Fruit fly (Drosophila melanogaster) S2 (cell line): Measurements from ENCODE around the gene CG15025.

Source experiments
- CG8478 ChIP-seq: fragments of >200 bp; optimal IDR thresholded peaks from 2 replicates; lab custom pipeline; 2018
- CTCF ChIP-seq, 2 experiments: fragments of >200 bp; optimal IDR thresholded peaks; 2 replicates each; lab custom pipeline; 2018

The CG15025 gene

DNA sequence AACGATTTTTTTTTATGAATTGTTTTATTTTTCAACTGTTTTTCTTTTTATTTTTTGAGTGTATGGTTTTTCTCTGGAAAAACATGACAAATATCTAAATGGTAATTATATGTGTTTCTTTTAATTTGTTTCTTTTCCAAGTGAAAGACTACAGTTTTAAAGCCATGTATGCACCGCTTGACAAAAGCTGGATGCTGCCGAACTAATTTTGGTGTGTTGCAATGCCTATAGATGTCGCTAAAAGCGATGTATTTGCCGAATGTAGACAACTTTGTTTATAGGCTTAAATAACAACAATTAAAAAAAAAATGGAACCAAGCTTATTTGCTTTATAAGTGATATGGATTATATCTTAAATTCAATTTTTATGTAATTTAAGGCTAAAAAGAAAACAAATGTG is at the start of gene CG15025:
Gene CG15025 (minus strand): TSS at position 120 of the 400 bp plus-strand sequence.
- TF ChIP-seq CG8478 (lab: Kevin White, UChicago), result no peak
- TF ChIP-seq CTCF (optimal IDR thresholded peaks at IDR 0.05; lab: Kevin White, UChicago), result peak; percentile 82 to 93

- TF ChIP-seq CG8478 (lab: Kevin White, UChicago), result no peak
- no peak for TF ChIP-seq CTCF (optimal IDR thresholded peaks at IDR 0.05; lab: Kevin White, UChicago)
These were observed 33.6 kb upstream of the CG15025 start for dm6 chr3R:19524486-19524885.

- TF ChIP-seq CTCF (optimal IDR thresholded peaks at IDR 0.05; lab: Kevin White, UChicago) (no peak), CG8478 (lab: Kevin White, UChicago) (no peak)
These were observed 19.6 kb upstream of the CG15025 start for dm6 chr3R:19510338-19511130.

DNA sequence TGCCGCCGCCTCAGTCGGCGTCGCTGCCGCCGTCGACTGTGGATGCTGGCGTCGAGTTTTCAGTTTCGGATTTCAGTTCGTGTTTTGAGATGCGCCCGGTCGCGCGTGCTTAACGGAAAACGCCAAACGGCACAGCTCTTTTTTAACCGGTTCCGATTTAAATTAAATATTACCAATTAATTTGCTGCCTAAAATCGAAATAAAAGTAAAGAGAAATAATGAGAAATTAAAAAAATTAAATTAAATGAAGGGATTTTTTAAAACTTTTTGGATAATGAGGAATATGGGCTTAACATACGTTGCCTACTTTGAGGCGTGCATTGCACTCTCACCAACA is 18.2 kb upstream of the CG15025 start:
- no peak for TF ChIP-seq CTCF (optimal IDR thresholded peaks at IDR 0.05; lab: Kevin White, UChicago)
- no peak for TF ChIP-seq CG8478 (lab: Kevin White, UChicago)

dm6 chr3R:19508388-19509185 is 17.7 kb upstream of the CG15025 start:
- TF ChIP-seq CG8478 (lab: Kevin White, UChicago), result no peak

DNA sequence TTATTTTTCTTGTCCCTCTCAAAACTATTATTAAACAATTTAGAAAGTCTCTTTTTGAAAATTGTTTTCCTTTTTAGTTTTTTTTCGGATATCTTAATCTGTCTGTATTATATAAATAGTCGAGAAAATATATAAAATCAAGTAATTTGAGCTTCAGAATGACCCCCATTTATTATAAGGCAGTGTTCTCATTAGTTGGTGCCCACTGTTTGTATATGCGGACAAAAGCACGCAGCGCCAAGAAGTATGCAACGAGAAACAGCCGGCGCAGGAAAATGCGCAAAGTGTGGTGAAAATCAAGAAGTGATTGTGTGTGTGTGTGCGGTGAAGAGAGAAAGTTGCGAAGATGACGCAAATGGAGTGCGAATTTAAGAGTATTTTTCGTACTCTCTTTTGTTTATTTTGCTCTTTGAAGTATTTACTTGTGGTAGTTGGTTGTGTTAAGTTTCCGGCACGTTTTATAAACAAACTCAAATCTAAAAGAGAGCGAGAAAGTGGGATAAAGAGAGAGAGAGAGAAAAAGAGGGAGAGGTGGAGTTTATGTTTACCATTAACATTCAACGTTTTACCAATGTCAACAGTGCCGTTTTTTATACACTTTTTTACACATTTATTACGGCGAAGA is 12.3 kb upstream of the CG15025 start:
- TF ChIP-seq CTCF (optimal IDR thresholded peaks at IDR 0.05; lab: Kevin White, UChicago) (no peak), CG8478 (lab: Kevin White, UChicago) (no peak)

dm6 chr3R:19500588-19500987 is 9.7 kb upstream of the CG15025 start:
- TF ChIP-seq CG8478 (lab: Kevin White, UChicago), result no peak
- TF ChIP-seq CTCF (optimal IDR thresholded peaks at IDR 0.05; lab: Kevin White, UChicago), result no peak

dm6 chr3R:19499776-19500175 is 8.9 kb upstream of the CG15025 start:
- TF ChIP-seq CTCF (optimal IDR thresholded peaks at IDR 0.05; lab: Kevin White, UChicago) (no peak), CG8478 (lab: Kevin White, UChicago) (no peak)

dm6 chr3R:19499374-19499703 is 8.4 kb upstream of the CG15025 start:
- TF ChIP-seq CG8478 (lab: Kevin White, UChicago), result no peak
- TF ChIP-seq CTCF (optimal IDR thresholded peaks at IDR 0.05; lab: Kevin White, UChicago), result no peak

DNA sequence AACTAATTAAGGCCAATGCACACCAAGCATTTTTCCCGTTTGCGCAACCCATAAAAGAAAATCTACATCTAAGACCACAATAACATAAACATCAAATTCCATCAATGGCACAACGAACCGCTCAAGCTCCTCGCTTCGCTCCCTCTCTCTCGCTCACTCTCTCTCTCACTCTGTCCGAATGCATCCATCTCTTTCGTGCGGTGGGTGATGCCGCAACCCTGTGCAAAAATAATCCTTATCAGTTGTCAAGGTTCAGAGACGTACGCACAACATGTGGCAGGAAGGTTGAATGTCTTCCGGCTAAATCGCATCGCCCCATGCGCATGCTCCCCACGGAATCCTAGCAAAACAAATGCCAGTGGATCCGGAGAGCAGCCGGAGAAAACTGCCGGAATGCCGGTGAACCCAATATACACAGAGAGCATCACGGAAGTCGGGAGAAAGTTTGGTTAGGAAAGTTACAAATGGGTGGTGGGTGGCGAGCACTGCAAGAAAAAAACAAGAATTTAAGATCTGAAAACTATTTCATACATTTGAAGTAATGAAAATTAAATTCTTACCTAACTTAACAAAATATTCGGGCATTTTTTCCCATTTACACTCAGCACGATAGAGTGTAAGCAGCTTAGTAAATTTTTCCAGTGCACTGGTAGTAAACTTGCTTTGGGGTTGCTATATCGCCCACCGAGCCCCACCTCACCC is 7.9 kb upstream of the CG15025 start:
- TF ChIP-seq CTCF (optimal IDR thresholded peaks at IDR 0.05; lab: Kevin White, UChicago), result no peak
- no peak for TF ChIP-seq CG8478 (lab: Kevin White, UChicago)

- TF ChIP-seq CTCF (optimal IDR thresholded peaks at IDR 0.05; lab: Kevin White, UChicago), result peak; percentile 49 to 56
- no peak for TF ChIP-seq CG8478 (lab: Kevin White, UChicago)
These were observed 4.3 kb upstream of the CG15025 start for dm6 chr3R:19495217-19495616.

DNA sequence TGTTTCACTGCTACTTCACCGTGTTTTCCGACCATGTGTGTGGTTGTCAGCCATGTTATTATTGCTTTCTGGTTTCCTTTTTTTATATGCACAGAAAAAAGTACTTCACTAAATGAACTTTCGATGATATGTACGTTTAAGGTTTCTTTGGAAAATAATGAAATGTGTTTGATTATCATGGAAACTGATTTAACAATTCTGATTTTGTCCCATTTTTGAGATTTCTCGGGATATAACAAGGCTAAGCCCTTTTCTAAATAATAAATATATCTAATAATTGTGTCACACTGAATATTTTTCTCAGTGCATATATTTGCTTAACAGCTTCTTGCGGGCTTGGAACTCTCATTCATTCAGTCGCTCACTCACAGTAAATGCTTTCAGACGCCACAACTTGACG is 1.5 kb upstream of the CG15025 start:
- TF ChIP-seq CG8478 (lab: Kevin White, UChicago) (no peak), CTCF (optimal IDR thresholded peaks at IDR 0.05; lab: Kevin White, UChicago) (no peak)

- TF ChIP-seq CTCF (optimal IDR thresholded peaks at IDR 0.05; lab: Kevin White, UChicago) (peak; percentile 56 to 57), CG8478 (lab: Kevin White, UChicago) (no peak)
These were observed 952 bp downstream of the CG15025 start for dm6 chr3R:19489963-19490362.

DNA sequence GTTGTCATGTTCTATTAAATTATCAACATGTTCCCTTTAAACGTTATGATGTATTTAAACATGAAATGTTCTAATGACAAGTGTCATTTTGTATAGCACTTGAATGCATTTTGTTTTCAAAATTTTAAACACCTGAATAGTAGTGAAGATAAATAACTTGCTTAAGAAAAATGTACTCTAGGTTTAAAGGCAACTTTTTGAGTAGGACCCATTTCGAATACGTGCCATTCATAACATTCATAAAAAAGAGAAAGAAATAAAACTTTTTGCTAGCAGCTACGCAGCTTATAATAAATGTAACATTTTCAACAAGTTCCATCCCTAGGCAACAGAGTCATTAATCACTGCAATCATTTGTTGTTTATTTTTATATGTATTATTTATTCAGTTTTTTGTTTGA is 4.5 kb downstream of the CG15025 start:
- TF ChIP-seq CTCF (optimal IDR thresholded peaks at IDR 0.05; lab: Kevin White, UChicago), result no peak
- no peak for TF ChIP-seq CG8478 (lab: Kevin White, UChicago)

- TF ChIP-seq CG8478 (lab: Kevin White, UChicago), result no peak
- TF ChIP-seq CTCF (optimal IDR thresholded peaks at IDR 0.05; lab: Kevin White, UChicago), result no peak
These were observed 14.4 kb downstream of the CG15025 start for dm6 chr3R:19476484-19476883.
